Fruit fly (Drosophila melanogaster) whole organism, embryonic: ENCODE measurements around the gene Swip-1.

Source experiments
- Abd-B ChIP-seq: fragments of 200-800 bp; sonication (Bioruptor generic); optimal IDR thresholded peaks from 2 replicates; lab custom pipeline; 2018; ENCODE audit warnings: missing biosample characterization, mild to moderate bottlenecking, missing genetic modification characterization, moderate library complexity
- Ada2b ChIP-seq: fragments of 200-800 bp; sonication (Bioruptor generic); IDR thresholded peaks from 2 replicates; pipeline ENCODE4 v1.3.6; 2022; ENCODE audit warnings: missing biosample characterization, missing genetic modification characterization
- CG13424 ChIP-seq: fragments of 200-800 bp; sonication (Bioruptor generic); optimal IDR thresholded peaks from 2 replicates; lab custom pipeline; 2019; ENCODE audit warnings: missing biosample characterization, mild to moderate bottlenecking, missing genetic modification characterization, moderate library complexity
- CG18476 ChIP-seq: fragments of 200-800 bp; sonication (Bioruptor generic); optimal IDR thresholded peaks from 2 replicates; lab custom pipeline; 2016; ENCODE audit warnings: missing biosample characterization, mild to moderate bottlenecking, missing genetic modification characterization
- CG34422 ChIP-seq: fragments of 200-800 bp; sonication (Bioruptor generic); IDR thresholded peaks from 3 replicates; pipeline ENCODE4 v1.3.6; 2022; ENCODE audit warnings: missing biosample characterization, missing genetic modification characterization
- CG4328 ChIP-seq: fragments of 200-800 bp; sonication (Bioruptor generic); optimal IDR thresholded peaks from 3 replicates; lab custom pipeline; 2017; ENCODE audit warnings: missing biosample characterization, missing genetic modification reagents, missing genetic modification characterization
- Mrtf ChIP-seq: fragments of 200-800 bp; sonication (Bioruptor generic); IDR thresholded peaks from 3 replicates; pipeline ENCODE4 v1.3.6; 2022; ENCODE audit warnings: missing biosample characterization, missing genetic modification characterization
- tna ChIP-seq: fragments of 200-800 bp; sonication (Bioruptor generic); IDR thresholded peaks from 2 replicates; pipeline ENCODE4 v1.3.6; 2022; ENCODE audit warnings: missing biosample characterization, missing genetic modification characterization; ENCODE audit not compliant: partially characterized antibody
- usp ChIP-seq: fragments of >200 bp; optimal IDR thresholded peaks from 2 replicates; lab custom pipeline; 2017; ENCODE audit warnings: missing biosample characterization, missing genetic modification characterization

DNA sequence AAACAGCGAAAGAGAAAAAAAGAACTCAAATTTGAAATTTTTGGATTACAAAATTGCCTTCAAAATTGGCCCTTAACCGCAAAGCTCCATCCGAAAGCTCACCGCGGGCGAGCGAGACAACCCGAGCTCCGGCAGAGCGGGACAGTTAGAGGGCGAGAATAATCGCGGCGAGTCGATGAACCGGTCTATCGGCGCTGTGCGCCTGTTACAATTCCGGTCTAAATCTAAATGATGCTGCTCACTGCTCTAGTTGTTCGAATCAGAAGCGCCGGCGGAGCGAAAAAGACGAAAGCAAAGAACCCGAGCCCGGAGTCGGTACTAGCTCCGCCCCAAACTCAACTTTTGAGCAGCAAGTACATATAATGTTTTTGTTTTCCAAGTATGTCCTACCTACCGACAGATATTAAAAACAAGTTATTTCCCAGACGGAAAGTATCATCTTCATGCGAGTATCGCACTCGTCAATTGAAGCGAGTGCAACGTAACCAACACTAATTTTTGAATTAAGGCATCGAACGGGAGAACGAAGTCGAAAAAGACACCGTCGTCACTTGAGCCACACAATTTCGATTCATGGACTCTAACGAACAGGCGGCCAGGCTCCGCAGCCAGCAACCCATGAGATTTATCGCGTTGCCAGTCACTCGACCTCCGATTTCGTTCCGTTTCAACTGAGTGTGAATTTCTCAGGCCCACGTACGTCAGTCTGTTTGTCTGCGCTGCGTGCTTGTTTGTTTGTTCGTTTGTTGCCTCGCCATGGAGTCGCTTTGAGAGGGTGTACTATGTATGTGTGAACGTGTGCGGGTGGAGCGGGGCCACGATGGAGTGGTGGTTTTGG, 42.7 kb downstream of the Swip-1 start:
- TF ChIP-seq CG18476 (no peak), CG13424 (tag; lab: Kevin White, UChicago) (no peak), Ada2b (GFP tag; lab: Robert Waterston, UW) (no peak), Abd-B (GFP tag; lab: Kevin White, UChicago) (no peak), Mrtf (no peak), usp (GFP tag; lab: Kevin White, UChicago) (no peak), CG34422 (GFP tag; lab: Robert Waterston, UW) (no peak), tna (GFP tag; lab: Robert Waterston, UW) (no peak), CG4328 (GFP tag; lab: Kevin White, UChicago) (peak; percentile 8)
